Worm (Caenorhabditis elegans): Measurements from ENCODE around the gene ZK856.7.

ce11 chrV:10183810-10184209 is 18.1 kb upstream of the ZK856.7 start:
- no peak for TF ChIP-seq ztf-29 (GFP tag; IDR thresholded peaks at IDR 0.05)
- TF ChIP-seq T22C8.4 (GFP tag; IDR thresholded peaks at IDR 0.05), result no peak
- no peak for TF ChIP-seq cog-1 (tag; optimal IDR thresholded peaks at IDR 0.05)
- no peak for TF ChIP-seq flt-1 (GFP tag; IDR thresholded peaks at IDR 0.05)
- TF ChIP-seq ztf-23 (GFP tag; IDR thresholded peaks at IDR 0.05), result no peak
- no peak for TF ChIP-seq med-1 (GFP tag; optimal IDR thresholded peaks at IDR 0.05; ENCODE audit: insufficient read depth)
- no peak for TF ChIP-seq tab-1 (GFP tag; IDR thresholded peaks at IDR 0.05)
